Worm (Caenorhabditis elegans): ENCODE measurements around the gene srv-34.
A peak's percentile ranks its signal among the peaks of the same experiment; 100 is the strongest.

The srv-34 gene

ce11 chrV:16338287-16339092 lies 36.1 kb downstream of the srv-34 start, which contains the start of gene slc-9B.2 (continued):
- peak; percentile 60; the same call in 1 of the 2 replicates for TF ChIP-seq Y56A3A.18 (GFP tag; IDR thresholded peaks at IDR 0.05)
- peak; percentile 25 for TF ChIP-seq B0035.1 (tag; optimal IDR thresholded peaks at IDR 0.05)
- peak; percentile 62; the same call in 1 of the 2 replicates for TF ChIP-seq pbrm-1 (GFP tag; IDR thresholded peaks at IDR 0.05)
- peak; percentile 54 for TF ChIP-seq mcd-1 (GFP tag; IDR thresholded peaks at IDR 0.05)
- peak; percentile 81; the same call in 1 of the 2 replicates for TF ChIP-seq lin-26 (GFP tag; IDR thresholded peaks at IDR 0.05)
- peak; percentile 11 for TF ChIP-seq athp-1 (tag; optimal IDR thresholded peaks at IDR 0.05)

- TF ChIP-seq lsl-1 (GFP tag; optimal IDR thresholded peaks at IDR 0.05): no peak
- TF ChIP-seq hlh-26 (GFP tag; conservative IDR thresholded peaks at IDR 0.05): no peak
- no peak for TF ChIP-seq K11D2.4 (GFP tag; IDR thresholded peaks at IDR 0.05)
- TF ChIP-seq nfya-1 (tag; optimal IDR thresholded peaks at IDR 0.05; ENCODE audit: borderline replicate concordance, insufficient read depth): no peak
- no peak for TF ChIP-seq ztf-3 (GFP tag; optimal IDR thresholded peaks at IDR 0.05)
- no peak for TF ChIP-seq madf-3 (GFP tag; IDR thresholded peaks at IDR 0.05)
- no peak for TF ChIP-seq ceh-40 (GFP tag; IDR thresholded peaks at IDR 0.05)
- no peak for TF ChIP-seq akir-1 (GFP tag; optimal IDR thresholded peaks at IDR 0.05)
- TF ChIP-seq hrde-1 (tag; optimal IDR thresholded peaks at IDR 0.05; ENCODE audit: borderline replicate concordance): no peak
- TF ChIP-seq snpc-1.3 (tag; optimal IDR thresholded peaks at IDR 0.05; ENCODE audit: insufficient read depth): no peak
- no peak for TF ChIP-seq ceh-100 (GFP tag; IDR thresholded peaks at IDR 0.05)
- TF ChIP-seq egl-18 (GFP tag; IDR thresholded peaks at IDR 0.05): no peak
- no peak for TF ChIP-seq hsf-1 (GFP tag; IDR thresholded peaks at IDR 0.05)
- TF ChIP-seq aptf-2 (GFP tag; conservative IDR thresholded peaks at IDR 0.05): no peak
Observed at ce11 chrV:16336326-16336725, 38.2 kb downstream of the srv-34 start, which contains the start of gene srw-87. Gene srw-87, plus strand, starts transcription at chrV:16336626.

- no peak for TF ChIP-seq D2030.7 (GFP tag; IDR thresholded peaks at IDR 0.05)
- no peak for TF ChIP-seq K11D2.4 (GFP tag; IDR thresholded peaks at IDR 0.05)
- TF ChIP-seq B0336.3 (GFP tag; IDR thresholded peaks at IDR 0.05): no peak
- TF ChIP-seq ceh-91 (GFP tag; IDR thresholded peaks at IDR 0.05): no peak
- no peak for TF ChIP-seq mes-4 (tag; optimal IDR thresholded peaks at IDR 0.05)
- TF ChIP-seq B0019.2 (GFP tag; conservative IDR thresholded peaks at IDR 0.05): no peak
- TF ChIP-seq attf-5 (GFP tag; optimal IDR thresholded peaks at IDR 0.05): no peak
- TF ChIP-seq Y53G8AR.9 (GFP tag; conservative IDR thresholded peaks at IDR 0.05): no peak
Observed at ce11 chrV:16333412-16333811, 41.2 kb downstream of the srv-34 start, which contains the start of gene srh-167. Gene srh-167, plus strand, starts transcription at chrV:16333712.

ce11 chrV:16328849-16329248 lies 45.7 kb downstream of the srv-34 start, which contains the start of gene F57G8.7:
Gene F57G8.7, plus strand, starts transcription at chrV:16329149.
- TF ChIP-seq T07F8.4 (tag; optimal IDR thresholded peaks at IDR 0.05) (no peak), pha-4 (tag; optimal IDR thresholded peaks at IDR 0.05) (no peak), unc-130 (GFP tag; optimal IDR thresholded peaks at IDR 0.05) (no peak), die-1 (tag; optimal IDR thresholded peaks at IDR 0.05) (no peak), Y56A3A.18 (GFP tag; IDR thresholded peaks at IDR 0.05) (no peak), madf-6 (GFP tag; IDR thresholded peaks at IDR 0.05) (no peak)
